Fruit fly (Drosophila melanogaster) whole organism, prepupa: ENCODE results near the gene fz3.

Experiments used
- CG11294 ChIP-seq: fragments of 200-800 bp; sonication (Bioruptor generic); IDR thresholded peaks from 2 replicates; pipeline ENCODE4 v1.3.6; 2022; ENCODE audit warnings: missing biosample characterization, missing genetic modification characterization
- CG6792 ChIP-seq: fragments of 200-800 bp; sonication (Bioruptor generic); optimal IDR thresholded peaks from 3 replicates; lab custom pipeline; 2016; ENCODE audit warnings: missing biosample characterization, missing genetic modification characterization
- CG6854 ChIP-seq: fragments of 200-800 bp; sonication (Bioruptor generic); optimal IDR thresholded peaks from 2 replicates; lab custom pipeline; 2017; ENCODE audit warnings: missing biosample characterization, mild to moderate bottlenecking, missing genetic modification characterization
- CG7368 ChIP-seq: fragments of 200-800 bp; sonication (Bioruptor generic); optimal IDR thresholded peaks from 3 replicates; lab custom pipeline; 2016; ENCODE audit warnings: missing biosample characterization, missing genetic modification characterization
- Eip75B ChIP-seq: fragments of 200-800 bp; sonication (Bioruptor generic); optimal IDR thresholded peaks from 3 replicates; lab custom pipeline; 2016; ENCODE audit warnings: missing biosample characterization, missing genetic modification characterization
- Ets21C ChIP-seq: fragments of 200-800 bp; sonication (Bioruptor generic); optimal IDR thresholded peaks from 3 replicates; lab custom pipeline; 2016; ENCODE audit warnings: missing biosample characterization, missing genetic modification characterization
- Met ChIP-seq: fragments of 200-800 bp; sonication (Bioruptor generic); optimal IDR thresholded peaks from 3 replicates; lab custom pipeline; 2016; ENCODE audit warnings: missing biosample characterization, missing genetic modification characterization
- OdsH ChIP-seq: fragments of 200-800 bp; sonication (Bioruptor generic); optimal IDR thresholded peaks from 3 replicates; lab custom pipeline; 2016; ENCODE audit warnings: missing biosample characterization, missing genetic modification characterization
- Sox102F ChIP-seq: fragments of 200-800 bp; sonication (Bioruptor generic); optimal IDR thresholded peaks from 2 replicates; lab custom pipeline; 2016; ENCODE audit warnings: missing biosample characterization, mild to moderate bottlenecking, missing genetic modification characterization
- achi ChIP-seq: fragments of 200-800 bp; sonication (Bioruptor generic); optimal IDR thresholded peaks from 3 replicates; lab custom pipeline; 2016; ENCODE audit warnings: missing biosample characterization, missing genetic modification characterization
- acj6 ChIP-seq: fragments of 200-800 bp; sonication (Bioruptor generic); optimal IDR thresholded peaks from 3 replicates; lab custom pipeline; 2016; ENCODE audit warnings: missing biosample characterization, missing genetic modification characterization
- dac ChIP-seq: fragments of 200-800 bp; sonication (Bioruptor generic); optimal IDR thresholded peaks from 2 replicates; lab custom pipeline; 2017; ENCODE audit warnings: missing biosample characterization, mild to moderate bottlenecking, missing genetic modification characterization
- fd59A ChIP-seq: fragments of 200-800 bp; sonication (Bioruptor generic); optimal IDR thresholded peaks from 2 replicates; lab custom pipeline; 2017; ENCODE audit warnings: missing biosample characterization, mild to moderate bottlenecking, missing genetic modification characterization, missing genetic modification reagents
- salr ChIP-seq, 2 experiments: fragments of 200-800 bp; sonication (Bioruptor generic); optimal IDR thresholded peaks; 3 replicates each; lab custom pipeline; 2016 to 2018; ENCODE audit warnings: missing biosample characterization in 2 of 2, missing genetic modification characterization in 2 of 2, mild to moderate bottlenecking in 1 of 2

dm6 chrX:804821-805220 lies 35.1 kb downstream of the fz3 start, which contains the start of gene CG13358:
- TF ChIP-seq CG6792, result no peak
- TF ChIP-seq dac (GFP tag; lab: Kevin White, UChicago), result no peak
- no peak for TF ChIP-seq CG6854 (GFP tag; lab: Kevin White, UChicago)
- TF ChIP-seq CG11294 (GFP tag; lab: Robert Waterston, UW), result no peak
- TF ChIP-seq achi (GFP tag; lab: Kevin White, UChicago), result no peak
- TF ChIP-seq Met, result no peak
- no peak for TF ChIP-seq salr (GFP tag; optimal IDR thresholded peaks at IDR 0.05; lab: Kevin White, UChicago)
- TF ChIP-seq Ets21C (GFP tag; lab: Kevin White, UChicago), result no peak
- no peak for TF ChIP-seq OdsH (GFP tag; lab: Kevin White, UChicago)
- TF ChIP-seq CG7368 (GFP tag; lab: Kevin White, UChicago), result no peak
- no peak for TF ChIP-seq fd59A
- no peak for TF ChIP-seq acj6 (GFP tag; lab: Kevin White, UChicago)
- TF ChIP-seq Eip75B (GFP tag; lab: Kevin White, UChicago), result no peak
- TF ChIP-seq Sox102F (GFP tag; lab: Kevin White, UChicago), result no peak
